Worm (Caenorhabditis elegans) whole organism, L3 larva: ENCODE results near the gene cox-6C.

Experiments
- ZK546.5 ChIP-seq: sonication (generic microtip); optimal IDR thresholded peaks from 2 replicates; lab custom pipeline; 2017; ENCODE audit warnings: missing biosample characterization, missing genetic modification characterization
- ceh-82 ChIP-seq: fragments of 150-350 bp; optimal IDR thresholded peaks from 2 replicates; lab custom pipeline; 2014; ENCODE audit warnings: missing biosample characterization, missing genetic modification characterization
- ceh-9 ChIP-seq: sonication (generic microtip); optimal IDR thresholded peaks from 2 replicates; lab custom pipeline; 2018; ENCODE audit warnings: missing biosample characterization, missing genetic modification characterization
- egl-27 ChIP-seq: sonication (generic microtip); optimal IDR thresholded peaks from 4 replicates; lab custom pipeline; 2017; ENCODE audit warnings: missing biosample characterization, missing genetic modification reagents, missing genetic modification characterization
- elt-1 ChIP-seq: fragments of 150-350 bp; optimal IDR thresholded peaks from 2 replicates; lab custom pipeline; 2014; ENCODE audit warnings: missing biosample characterization, missing genetic modification characterization
- mdl-1 ChIP-seq: fragments of 150-350 bp; optimal IDR thresholded peaks from 2 replicates; lab custom pipeline; 2014; ENCODE audit warnings: missing biosample characterization, missing genetic modification characterization
- mml-1 ChIP-seq: fragments of 150-350 bp; sonication (generic microtip); optimal IDR thresholded peaks from 3 replicates; lab custom pipeline; 2014; ENCODE audit warnings: missing biosample characterization, missing genetic modification characterization
- nhr-237 ChIP-seq: fragments of 150-350 bp; optimal IDR thresholded peaks from 2 replicates; lab custom pipeline; 2014; ENCODE audit warnings: missing biosample characterization, missing genetic modification characterization
- nhr-25 ChIP-seq: sonication (generic microtip); optimal IDR thresholded peaks from 2 replicates; lab custom pipeline; 2017; ENCODE audit warnings: missing biosample characterization, missing genetic modification characterization
- nhr-76 ChIP-seq: fragments of 150-350 bp; sonication (generic microtip); optimal IDR thresholded peaks from 5 replicates; lab custom pipeline; 2014; ENCODE audit warnings: missing biosample characterization, missing genetic modification characterization
- unc-39 ChIP-seq: sonication (generic microtip); optimal IDR thresholded peaks from 4 replicates; lab custom pipeline; 2017; ENCODE audit warnings: missing biosample characterization, missing genetic modification characterization
- unc-62 ChIP-seq: fragments of 150-350 bp; sonication (generic microtip); optimal IDR thresholded peaks from 4 replicates; lab custom pipeline; 2014; ENCODE audit warnings: missing biosample characterization, missing genetic modification reagents, missing genetic modification characterization
- ztf-4 ChIP-seq: fragments of 150-350 bp; optimal IDR thresholded peaks from 2 replicates; lab custom pipeline; 2014; ENCODE audit warnings: missing biosample characterization, missing genetic modification characterization

DNA sequence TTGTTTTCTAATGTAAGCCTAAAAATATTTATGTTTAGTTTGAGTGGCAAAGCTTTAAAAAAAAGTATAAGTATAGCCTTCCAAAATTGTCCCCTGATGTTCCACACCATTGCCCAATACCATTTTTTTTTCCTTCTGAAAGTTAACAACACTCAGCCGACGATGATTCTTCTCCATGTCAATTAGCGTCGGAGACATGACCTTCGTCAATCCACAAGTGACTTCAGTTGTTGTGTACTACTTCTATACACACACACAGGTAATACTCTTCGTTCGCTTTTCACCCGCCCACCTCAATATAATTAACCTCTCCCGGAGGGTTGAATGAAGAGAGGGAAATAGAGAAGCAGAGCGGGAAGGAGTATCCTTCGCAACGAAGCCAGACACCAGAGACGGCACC, 38.2 kb downstream of the cox-6C start, which contains the start of gene cutl-24:
- TF ChIP-seq ZK546.5 (no peak), ceh-9 (tag; lab: Kevin White, UChicago) (no peak), unc-39 (tag; lab: Kevin White, UChicago) (no peak), unc-62 (GFP tag; lab: Kevin White, UChicago) (no peak), ceh-82 (no peak), egl-27 (tag; lab: Kevin White, UChicago) (no peak), ztf-4 (no peak), mdl-1 (tag; lab: Kevin White, UChicago) (no peak), elt-1 (no peak), nhr-25 (no peak), nhr-76 (tag; lab: Kevin White, UChicago) (no peak), nhr-237 (tag; lab: Kevin White, UChicago) (no peak), mml-1 (tag; lab: Kevin White, UChicago) (no peak)
